Worm (Caenorhabditis elegans) whole organism, L4 larva: ENCODE results near the gene gst-33.

Experiments used
- F37D6.2 ChIP-seq: sonication (generic microtip); optimal IDR thresholded peaks from 2 replicates; lab custom pipeline; 2016; ENCODE audit warnings: mild to moderate bottlenecking, missing genetic modification characterization, missing compliant biosample characterization
- T20F7.1 ChIP-seq: fragments of 200-800 bp; sonication (Bioruptor generic); optimal IDR thresholded peaks from 2 replicates; lab custom pipeline; 2018; ENCODE audit warnings: mild to moderate bottlenecking, missing genetic modification characterization, missing compliant biosample characterization
- T26A8.4 ChIP-seq: fragments of 200-800 bp; sonication (Bioruptor generic); IDR thresholded peaks from 2 replicates; pipeline ENCODE4 v1.3.6; 2022; ENCODE audit warnings: missing genetic modification characterization, missing compliant biosample characterization
- Y105C5A.15 ChIP-seq: fragments of 200-800 bp; sonication (Bioruptor generic); IDR thresholded peaks from 2 replicates; pipeline ENCODE4 v1.3.6; 2022; ENCODE audit warnings: missing genetic modification characterization, missing compliant biosample characterization
- aha-1 ChIP-seq: fragments of 150-350 bp; peaks from one replicate; lab custom pipeline; 2014; ENCODE audit warnings: missing biosample characterization, missing genetic modification characterization
- arid-1 ChIP-seq: fragments of 200-800 bp; sonication (Bioruptor generic); conservative IDR thresholded peaks from 2 replicates; pipeline ENCODE4 v1.3.6; 2022; ENCODE audit warnings: missing genetic modification reagents, missing genetic modification characterization, missing compliant biosample characterization
- ceh-62 ChIP-seq: sonication (generic microtip); optimal IDR thresholded peaks from 2 replicates; lab custom pipeline; 2017; ENCODE audit warnings: missing biosample characterization, missing genetic modification characterization
- ces-1 ChIP-seq: fragments of 150-350 bp; sonication (generic microtip); optimal IDR thresholded peaks from 4 replicates; lab custom pipeline; 2014; ENCODE audit warnings: missing biosample characterization, missing genetic modification reagents, missing genetic modification characterization
- ctbp-1 ChIP-seq: fragments of 200-800 bp; sonication (Bioruptor generic); IDR thresholded peaks from 2 replicates; pipeline ENCODE4 v1.3.6; 2022; ENCODE audit warnings: missing genetic modification reagents, missing genetic modification characterization, missing compliant biosample characterization
- daf-16 ChIP-seq, 3 experiments: sonication (generic microtip); optimal IDR thresholded peaks; 2 replicates each; lab custom pipeline; 2016 to 2017; ENCODE audit warnings: missing genetic modification characterization in 3 of 3, missing genetic modification reagents in 3 of 3, mild to moderate bottlenecking in 2 of 3, missing compliant biosample characterization in 2 of 3, missing biosample characterization in 1 of 3, moderate library complexity in 1 of 3
- daf-19 ChIP-seq: fragments of 200-800 bp; sonication (Bioruptor generic); conservative IDR thresholded peaks from 2 replicates; pipeline ENCODE4 v1.3.6; 2022; ENCODE audit warnings: missing genetic modification characterization, missing compliant biosample characterization
- dpl-1 ChIP-seq: fragments of 150-350 bp; optimal IDR thresholded peaks from 2 replicates; lab custom pipeline; 2014; ENCODE audit warnings: missing biosample characterization, missing genetic modification reagents, missing genetic modification characterization
- duxl-1 ChIP-seq: sonication (generic microtip); optimal IDR thresholded peaks from 2 replicates; lab custom pipeline; 2016; ENCODE audit warnings: mild to moderate bottlenecking, missing genetic modification characterization, moderate library complexity, missing compliant biosample characterization; ENCODE audit not compliant: poor library complexity
- dve-1 ChIP-seq: sonication (generic microtip); optimal IDR thresholded peaks from 2 replicates; lab custom pipeline; 2017; ENCODE audit warnings: antibody characterized with exemption, mild to moderate bottlenecking, missing genetic modification characterization, missing compliant biosample characterization; ENCODE audit not compliant: insufficient read depth
- hlh-11 ChIP-seq: fragments of 200-800 bp; sonication (Bioruptor generic); optimal IDR thresholded peaks from 2 replicates; lab custom pipeline; 2018; ENCODE audit warnings: mild to moderate bottlenecking, missing genetic modification characterization, missing compliant biosample characterization
- hmg-1.1 ChIP-seq: fragments of 200-800 bp; sonication (Bioruptor generic); IDR thresholded peaks from 2 replicates; pipeline ENCODE4 v1.3.6; 2022; ENCODE audit warnings: missing genetic modification reagents, missing genetic modification characterization, missing compliant biosample characterization
- jun-1 ChIP-seq: fragments of 150-350 bp; optimal IDR thresholded peaks from 2 replicates; lab custom pipeline; 2014; ENCODE audit warnings: missing biosample characterization, missing genetic modification reagents, missing genetic modification characterization
- lim-7 ChIP-seq: fragments of 200-800 bp; sonication (Bioruptor generic); IDR thresholded peaks from 2 replicates; pipeline ENCODE4 v1.3.6; 2022; ENCODE audit warnings: missing genetic modification characterization, missing compliant biosample characterization
- lin-13 ChIP-seq: fragments of 150-350 bp; optimal IDR thresholded peaks from 2 replicates; lab custom pipeline; 2014; ENCODE audit warnings: missing biosample characterization, missing genetic modification reagents, missing genetic modification characterization
- lir-3 ChIP-seq: sonication (generic microtip); optimal IDR thresholded peaks from 2 replicates; lab custom pipeline; 2016; ENCODE audit warnings: mild to moderate bottlenecking, missing genetic modification characterization, missing compliant biosample characterization
- lsy-2 ChIP-seq, 2 experiments: fragments of 150-350 bp in 1 of 2; sonication (generic microtip) in 1 of 2; optimal IDR thresholded peaks; 2 replicates each; lab custom pipeline; 2014 to 2017; ENCODE audit warnings: missing biosample characterization in 2 of 2, missing genetic modification characterization in 2 of 2
- mes-2 ChIP-seq: sonication (generic microtip); optimal IDR thresholded peaks from 2 replicates; lab custom pipeline; 2016; ENCODE audit warnings: missing genotype, mild to moderate bottlenecking, missing genetic modification characterization, missing compliant biosample characterization; ENCODE audit not compliant: poor library complexity, severe bottlenecking
- mxl-3 ChIP-seq: fragments of 200-800 bp; sonication (Bioruptor generic); optimal IDR thresholded peaks from 2 replicates; lab custom pipeline; 2018; ENCODE audit warnings: mild to moderate bottlenecking, missing genetic modification characterization, missing compliant biosample characterization
- nhr-102 ChIP-seq: sonication (generic microtip); optimal IDR thresholded peaks from 2 replicates; lab custom pipeline; 2016; ENCODE audit warnings: mild to moderate bottlenecking, missing genetic modification characterization, moderate library complexity, missing compliant biosample characterization
- nhr-11 ChIP-seq: fragments of 150-350 bp; optimal IDR thresholded peaks from 2 replicates; lab custom pipeline; 2014; ENCODE audit warnings: missing biosample characterization, missing genetic modification characterization
- nhr-111 ChIP-seq: fragments of 200-800 bp; sonication (Bioruptor generic); optimal IDR thresholded peaks from 2 replicates; lab custom pipeline; 2018; ENCODE audit warnings: mild to moderate bottlenecking, missing genetic modification characterization, missing compliant biosample characterization
- nhr-237 ChIP-seq: sonication (generic microtip); optimal IDR thresholded peaks from 2 replicates; lab custom pipeline; 2017; ENCODE audit warnings: missing biosample characterization, missing genetic modification characterization
- nhr-25 ChIP-seq: sonication (generic microtip); optimal IDR thresholded peaks from 2 replicates; lab custom pipeline; 2017; ENCODE audit warnings: missing genetic modification characterization, mild to moderate bottlenecking, missing compliant biosample characterization, antibody characterized with exemption, moderate library complexity, borderline replicate concordance; ENCODE audit not compliant: insufficient read depth
- nhr-48 ChIP-seq: sonication (generic microtip); optimal IDR thresholded peaks from 2 replicates; lab custom pipeline; 2016; ENCODE audit warnings: mild to moderate bottlenecking, missing genetic modification characterization, missing compliant biosample characterization
- nhr-77 ChIP-seq: fragments of 150-350 bp; optimal IDR thresholded peaks from 2 replicates; lab custom pipeline; 2014; ENCODE audit warnings: missing biosample characterization, missing genetic modification characterization
- pha-4 ChIP-seq, 2 experiments: fragments of 150-350 bp in 1 of 2; fragments of 200-800 bp in 1 of 2; sonication (Bioruptor generic) in 1 of 2; IDR thresholded peaks in 1 of 2; optimal IDR thresholded peaks in 1 of 2; 2 replicates each; pipeline versions ENCODE4 v1.3.6 to Lab custom; 2014 to 2022; ENCODE audit warnings: missing genetic modification characterization in 2 of 2, missing genetic modification reagents in 2 of 2, missing biosample characterization in 1 of 2, missing compliant biosample characterization in 1 of 2
- pqm-1 ChIP-seq: sonication (generic microtip); optimal IDR thresholded peaks from 2 replicates; lab custom pipeline; 2017; ENCODE audit warnings: missing biosample characterization, missing genetic modification characterization
- saeg-2 ChIP-seq: fragments of 200-800 bp; sonication (Bioruptor generic); IDR thresholded peaks from 2 replicates; pipeline ENCODE4 v1.3.6; 2022; ENCODE audit warnings: missing genetic modification reagents, missing genetic modification characterization, missing compliant biosample characterization
- snpc-1.2 ChIP-seq: fragments of 200-800 bp; sonication (Bioruptor generic); IDR thresholded peaks from 2 replicates; pipeline ENCODE4 v1.3.6; 2022; ENCODE audit warnings: missing genetic modification reagents, missing genetic modification characterization, missing compliant biosample characterization
- tra-1 ChIP-seq: fragments of 200-800 bp; sonication (Bioruptor generic); IDR thresholded peaks from 2 replicates; pipeline ENCODE4 v1.3.6; 2022; ENCODE audit warnings: missing genetic modification reagents, missing genetic modification characterization, missing compliant biosample characterization
- unc-62 ChIP-seq, 3 experiments: fragments of 150-350 bp in 1 of 3; sonication (generic microtip); optimal IDR thresholded peaks in 2 of 3; peaks in 1 of 3; 1 replicate in 1 of 3; 2 replicates in 2 of 3; lab custom pipeline; 2014 to 2017; ENCODE audit warnings: missing biosample characterization in 3 of 3, missing genetic modification characterization in 3 of 3, missing genetic modification reagents in 3 of 3, missing genotype in 1 of 3
- vab-7 ChIP-seq: fragments of 200-800 bp; sonication (Bioruptor generic); IDR thresholded peaks from 2 replicates; pipeline ENCODE4 v1.3.6; 2022; ENCODE audit warnings: missing genetic modification reagents, missing genetic modification characterization, missing compliant biosample characterization
- ztf-7 ChIP-seq: fragments of 150-350 bp; optimal IDR thresholded peaks from 2 replicates; lab custom pipeline; 2014; ENCODE audit warnings: missing biosample characterization, missing genetic modification characterization

The gst-33 gene

ce11 chrV:3459919-3460318 is 8.4 kb downstream of the gst-33 start, which contains the start of gene slc-28.2:
slc-28.2 (plus strand) TSS chrV:3460219.
- no peak for TF ChIP-seq lir-3 (tag; lab: Kevin White, UChicago)
- TF ChIP-seq duxl-1 = no peak
- no peak for TF ChIP-seq mxl-3 (GFP tag; lab: Kevin White, UChicago)
- TF ChIP-seq nhr-111 (GFP tag; lab: Kevin White, UChicago) = no peak
- no peak for TF ChIP-seq nhr-25
- TF ChIP-seq ctbp-1 (GFP tag; lab: Robert Waterston, UW) = no peak
- no peak for TF ChIP-seq tra-1 (GFP tag; lab: Robert Waterston, UW)
- no peak for TF ChIP-seq arid-1 (GFP tag; lab: Robert Waterston, UW)
- no peak for TF ChIP-seq ztf-7 (tag; lab: Kevin White, UChicago)
- no peak for TF ChIP-seq Y105C5A.15 (GFP tag; lab: Robert Waterston, UW)
- TF ChIP-seq ces-1 = no peak
- TF ChIP-seq F37D6.2 (tag; lab: Kevin White, UChicago) = no peak
- TF ChIP-seq ceh-62 (tag; lab: Kevin White, UChicago) = no peak
- TF ChIP-seq, all 104 proteins: peak for 0

DNA sequence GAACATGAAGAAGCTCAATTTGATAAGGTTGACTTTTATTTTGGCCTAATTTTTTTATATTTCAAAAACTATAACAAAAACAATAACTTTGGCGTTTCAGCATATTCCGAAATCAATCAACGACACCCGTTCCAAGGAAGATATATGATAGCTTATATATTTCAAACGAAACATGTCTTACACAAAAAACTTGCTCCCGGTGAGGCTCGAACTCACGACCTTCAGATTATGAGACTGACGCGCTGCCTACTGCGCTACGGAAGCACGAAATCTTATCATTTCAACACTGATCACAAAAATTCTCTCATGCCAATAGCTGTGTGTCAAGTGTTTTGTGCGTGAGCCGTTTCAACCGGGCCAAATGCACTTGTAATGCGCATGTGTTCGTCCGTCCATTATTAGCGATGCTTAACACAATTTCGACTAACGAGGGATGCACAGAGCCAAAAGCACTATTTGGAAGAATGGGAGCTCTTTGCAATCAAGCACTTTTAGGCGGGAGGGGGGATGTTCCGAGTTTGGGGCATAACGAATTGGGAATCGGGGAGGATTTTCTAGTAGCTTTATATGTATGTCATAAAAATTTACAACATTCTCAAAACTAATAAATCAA is 13.1 kb downstream of the gst-33 start:
- TF ChIP-seq nhr-102 (tag; lab: Kevin White, UChicago) = peak; percentile 58
- TF ChIP-seq saeg-2 (GFP tag; lab: Robert Waterston, UW) = no peak
- no peak for TF ChIP-seq pqm-1 (tag; lab: Kevin White, UChicago)
- peak; percentile 67 for TF ChIP-seq lim-7 (GFP tag; lab: Robert Waterston, UW)
- no peak for TF ChIP-seq nhr-11
- peak in 1 of 2 experiments; percentile 35 for TF ChIP-seq daf-16 (GFP tag; optimal IDR thresholded peaks at IDR 0.05; lab: Kevin White, UChicago)
- TF ChIP-seq daf-16 (tag; optimal IDR thresholded peaks at IDR 0.05; lab: Kevin White, UChicago) = no peak
- TF ChIP-seq lsy-2 (tag; optimal IDR thresholded peaks at IDR 0.05; lab: Kevin White, UChicago) = no peak
- TF ChIP-seq vab-7 (GFP tag; lab: Robert Waterston, UW) = peak; percentile 51; the same call in 1 of the 2 replicates
- TF ChIP-seq Y105C5A.15 (GFP tag; lab: Robert Waterston, UW) = no peak
- TF ChIP-seq jun-1 (tag; lab: Kevin White, UChicago) = no peak
- TF ChIP-seq pha-4 (GFP tag; IDR thresholded peaks at IDR 0.05; lab: Robert Waterston, UW) = peak; percentile 41; the same call in 1 of the 2 replicates
- TF ChIP-seq pha-4 (tag; optimal IDR thresholded peaks at IDR 0.05; lab: Kevin White, UChicago) = no peak
- no peak for TF ChIP-seq nhr-77
- TF ChIP-seq dve-1 (tag; lab: Kevin White, UChicago) = no peak
- peak; percentile 38; the same call in 1 of the 2 replicates for TF ChIP-seq snpc-1.2
- TF ChIP-seq dpl-1 (GFP tag; lab: Kevin White, UChicago) = no peak
- peak in 1 of 2 experiments; percentile 2 for TF ChIP-seq unc-62 (GFP tag; optimal IDR thresholded peaks at IDR 0.05 in 1 of 2; lab: Kevin White, UChicago)
- TF ChIP-seq unc-62 (tag; optimal IDR thresholded peaks at IDR 0.05; lab: Kevin White, UChicago) = no peak
- TF ChIP-seq duxl-1 = no peak
- TF ChIP-seq daf-19 (GFP tag; lab: Robert Waterston, UW) = 0 out of 2 replicates have a peak, but pooled peaks have one; percentile 28
- no peak for TF ChIP-seq mes-2
- TF ChIP-seq T26A8.4 = no peak
- 0 out of 2 replicates have a peak, but pooled peaks have one; percentile 28 for TF ChIP-seq hmg-1.1 (GFP tag; lab: Robert Waterston, UW)
- no peak for TF ChIP-seq F37D6.2 (tag; lab: Kevin White, UChicago)
- TF ChIP-seq arid-1 (GFP tag; lab: Robert Waterston, UW) = no peak
- TF ChIP-seq lin-13 (GFP tag; lab: Kevin White, UChicago) = no peak
- no peak for TF ChIP-seq hlh-11
- TF ChIP-seq aha-1 (tag; lab: Kevin White, UChicago) = no peak
- TF ChIP-seq T20F7.1 (GFP tag; lab: Kevin White, UChicago) = no peak
- TF ChIP-seq ztf-7 (tag; lab: Kevin White, UChicago) = no peak
- TF ChIP-seq nhr-48 (tag; lab: Kevin White, UChicago) = no peak
- TF ChIP-seq nhr-237 (tag; lab: Kevin White, UChicago) = no peak
